Worm (Caenorhabditis elegans) whole organism, L4 larva: Measurements from ENCODE around the gene srsx-11.
A peak's percentile ranks its signal among the peaks of the same experiment; 100 is the strongest.

ENCODE experiments used
- D1046.2 ChIP-seq: fragments of 200-800 bp; sonication (Bioruptor generic); IDR thresholded peaks from 2 replicates; pipeline ENCODE4 v1.3.6; 2022; ENCODE audit warnings: missing genetic modification characterization, missing compliant biosample characterization
- F10B5.3 ChIP-seq: sonication (generic microtip); optimal IDR thresholded peaks from 2 replicates; lab custom pipeline; 2016; ENCODE audit warnings: mild to moderate bottlenecking, missing genetic modification characterization, missing compliant biosample characterization
- F37D6.2 ChIP-seq: sonication (generic microtip); optimal IDR thresholded peaks from 2 replicates; lab custom pipeline; 2016; ENCODE audit warnings: mild to moderate bottlenecking, missing genetic modification characterization, missing compliant biosample characterization
- F44E2.7 ChIP-seq: fragments of 200-800 bp; sonication (Bioruptor generic); IDR thresholded peaks from 2 replicates; pipeline ENCODE4 v2.1.2; 2022; ENCODE audit warnings: missing genetic modification characterization, missing compliant biosample characterization
- R02D3.7 ChIP-seq: fragments of 150-350 bp; sonication (generic microtip); optimal IDR thresholded peaks from 3 replicates; lab custom pipeline; 2014; ENCODE audit warnings: missing biosample characterization, missing genetic modification characterization
- Y105C5A.15 ChIP-seq: fragments of 200-800 bp; sonication (Bioruptor generic); IDR thresholded peaks from 2 replicates; pipeline ENCODE4 v1.3.6; 2022; ENCODE audit warnings: missing genetic modification characterization, missing compliant biosample characterization
- Y5F2A.4 ChIP-seq: fragments of 200-800 bp; sonication (Bioruptor generic); optimal IDR thresholded peaks from 2 replicates; lab custom pipeline; 2018; ENCODE audit warnings: mild to moderate bottlenecking, missing genetic modification characterization, missing compliant biosample characterization
- Y75B8A.6 ChIP-seq: fragments of 200-800 bp; sonication (Bioruptor generic); IDR thresholded peaks from 2 replicates; pipeline ENCODE4 v1.3.6; 2022; ENCODE audit warnings: missing genetic modification reagents, missing genetic modification characterization, missing compliant biosample characterization
- ZK337.2 ChIP-seq: fragments of 200-800 bp; sonication (Bioruptor generic); IDR thresholded peaks from 2 replicates; pipeline ENCODE4 v1.3.6; 2022; ENCODE audit warnings: missing genetic modification reagents, missing genetic modification characterization, missing compliant biosample characterization
- aha-1 ChIP-seq: fragments of 150-350 bp; peaks from one replicate; lab custom pipeline; 2014; ENCODE audit warnings: missing biosample characterization, missing genetic modification characterization
- aly-2 ChIP-seq: sonication (generic microtip); optimal IDR thresholded peaks from 2 replicates; lab custom pipeline; 2018; ENCODE audit warnings: missing biosample characterization, missing genetic modification characterization
- ama-1 ChIP-seq: fragments of 150-350 bp; optimal IDR thresholded peaks from 2 replicates; lab custom pipeline; 2014; ENCODE audit warnings: inconsistent platforms, mixed read lengths
- ceh-44 ChIP-seq: fragments of 200-800 bp; sonication (Bioruptor generic); IDR thresholded peaks from 2 replicates; pipeline ENCODE4 v1.3.6; 2022; ENCODE audit warnings: missing genetic modification reagents, missing genetic modification characterization, missing compliant biosample characterization
- ceh-62 ChIP-seq: sonication (generic microtip); optimal IDR thresholded peaks from 2 replicates; lab custom pipeline; 2017; ENCODE audit warnings: missing biosample characterization, missing genetic modification characterization
- ceh-82 ChIP-seq: sonication (generic microtip); optimal IDR thresholded peaks from 2 replicates; lab custom pipeline; 2017; ENCODE audit warnings: missing biosample characterization, missing genetic modification characterization
- cey-2 ChIP-seq: sonication (generic microtip); optimal IDR thresholded peaks from 3 replicates; lab custom pipeline; 2017; ENCODE audit warnings: missing genetic modification characterization, mild to moderate bottlenecking, missing compliant biosample characterization, antibody characterized with exemption, borderline replicate concordance; ENCODE audit not compliant: insufficient read depth
- ctbp-1 ChIP-seq: fragments of 200-800 bp; sonication (Bioruptor generic); IDR thresholded peaks from 2 replicates; pipeline ENCODE4 v1.3.6; 2022; ENCODE audit warnings: missing genetic modification reagents, missing genetic modification characterization, missing compliant biosample characterization
- daf-19 ChIP-seq: fragments of 200-800 bp; sonication (Bioruptor generic); conservative IDR thresholded peaks from 2 replicates; pipeline ENCODE4 v1.3.6; 2022; ENCODE audit warnings: missing genetic modification characterization, missing compliant biosample characterization
- daf-8 ChIP-seq: fragments of 200-800 bp; sonication (Bioruptor generic); IDR thresholded peaks from 2 replicates; pipeline ENCODE4 v1.3.6; 2022; ENCODE audit warnings: missing genetic modification characterization, missing compliant biosample characterization
- dmd-6 ChIP-seq: fragments of 200-800 bp; sonication (Bioruptor generic); IDR thresholded peaks from 2 replicates; pipeline ENCODE4 v1.3.6; 2022; ENCODE audit warnings: missing genetic modification reagents, missing genetic modification characterization, missing compliant biosample characterization
- dmd-8 ChIP-seq: fragments of 200-800 bp; sonication (Bioruptor generic); IDR thresholded peaks from 2 replicates; pipeline ENCODE4 v1.3.6; 2022; ENCODE audit warnings: missing genetic modification characterization, missing compliant biosample characterization
- dve-1 ChIP-seq: sonication (generic microtip); optimal IDR thresholded peaks from 2 replicates; lab custom pipeline; 2017; ENCODE audit warnings: antibody characterized with exemption, mild to moderate bottlenecking, missing genetic modification characterization, missing compliant biosample characterization; ENCODE audit not compliant: insufficient read depth
- fos-1 ChIP-seq: fragments of 150-350 bp; optimal IDR thresholded peaks from 2 replicates; lab custom pipeline; 2014; ENCODE audit warnings: missing biosample characterization, missing genetic modification characterization
- gei-8 ChIP-seq: fragments of 200-800 bp; sonication (Bioruptor generic); optimal IDR thresholded peaks from 2 replicates; lab custom pipeline; 2018; ENCODE audit warnings: mild to moderate bottlenecking, missing genetic modification characterization, missing compliant biosample characterization
- hif-1 ChIP-seq, 2 experiments: sonication (generic microtip); optimal IDR thresholded peaks; 2 replicates each; lab custom pipeline; 2016 to 2017; ENCODE audit warnings: missing compliant biosample characterization in 2 of 2, missing genetic modification characterization in 2 of 2, missing genetic modification reagents in 2 of 2, missing genotype in 2 of 2, mild to moderate bottlenecking in 1 of 2
- hlh-11 ChIP-seq: fragments of 200-800 bp; sonication (Bioruptor generic); optimal IDR thresholded peaks from 2 replicates; lab custom pipeline; 2018; ENCODE audit warnings: mild to moderate bottlenecking, missing genetic modification characterization, missing compliant biosample characterization
- hmg-1.1 ChIP-seq: fragments of 200-800 bp; sonication (Bioruptor generic); IDR thresholded peaks from 2 replicates; pipeline ENCODE4 v1.3.6; 2022; ENCODE audit warnings: missing genetic modification reagents, missing genetic modification characterization, missing compliant biosample characterization
- lin-15B ChIP-seq: fragments of 150-350 bp; sonication (generic microtip); optimal IDR thresholded peaks from 3 replicates; lab custom pipeline; 2014; ENCODE audit warnings: missing biosample characterization, missing genetic modification characterization
- lir-3 ChIP-seq: sonication (generic microtip); optimal IDR thresholded peaks from 2 replicates; lab custom pipeline; 2016; ENCODE audit warnings: mild to moderate bottlenecking, missing genetic modification characterization, missing compliant biosample characterization
- madf-5 ChIP-seq, 2 experiments: fragments of 200-800 bp; sonication (Bioruptor generic); IDR thresholded peaks; 2 replicates each; pipeline ENCODE4 v1.3.6; 2022; ENCODE audit warnings: missing compliant biosample characterization in 2 of 2, missing genetic modification characterization in 2 of 2
- mxl-2 ChIP-seq: fragments of 200-800 bp; sonication (Bioruptor generic); conservative IDR thresholded peaks from 2 replicates; pipeline ENCODE4 v1.3.6; 2022; ENCODE audit warnings: missing genetic modification reagents, missing genetic modification characterization, missing compliant biosample characterization
- mxl-3 ChIP-seq: fragments of 200-800 bp; sonication (Bioruptor generic); optimal IDR thresholded peaks from 2 replicates; lab custom pipeline; 2018; ENCODE audit warnings: mild to moderate bottlenecking, missing genetic modification characterization, missing compliant biosample characterization
- nhr-10 ChIP-seq: fragments of 150-350 bp; optimal IDR thresholded peaks from 2 replicates; lab custom pipeline; 2014; ENCODE audit warnings: missing biosample characterization, missing genetic modification characterization
- nhr-111 ChIP-seq: fragments of 200-800 bp; sonication (Bioruptor generic); optimal IDR thresholded peaks from 2 replicates; lab custom pipeline; 2018; ENCODE audit warnings: mild to moderate bottlenecking, missing genetic modification characterization, missing compliant biosample characterization
- nhr-237 ChIP-seq: sonication (generic microtip); optimal IDR thresholded peaks from 2 replicates; lab custom pipeline; 2017; ENCODE audit warnings: missing biosample characterization, missing genetic modification characterization
- nhr-41 ChIP-seq: fragments of 200-800 bp; sonication (Bioruptor generic); IDR thresholded peaks from 2 replicates; pipeline ENCODE4 v1.3.6; 2022; ENCODE audit warnings: missing genetic modification reagents, missing genetic modification characterization, missing compliant biosample characterization
- nhr-48 ChIP-seq: sonication (generic microtip); optimal IDR thresholded peaks from 2 replicates; lab custom pipeline; 2016; ENCODE audit warnings: mild to moderate bottlenecking, missing genetic modification characterization, missing compliant biosample characterization
- nhr-6 ChIP-seq: fragments of 150-350 bp; optimal IDR thresholded peaks from 2 replicates; lab custom pipeline; 2014; ENCODE audit warnings: missing biosample characterization, missing genetic modification characterization
- nhr-76 ChIP-seq: fragments of 150-350 bp; optimal IDR thresholded peaks from 2 replicates; lab custom pipeline; 2014; ENCODE audit warnings: missing biosample characterization, missing genetic modification characterization
- php-3 ChIP-seq: fragments of 200-800 bp; sonication (Bioruptor generic); IDR thresholded peaks from 2 replicates; pipeline ENCODE4 v1.3.6; 2022; ENCODE audit warnings: missing genetic modification reagents, missing genetic modification characterization, missing compliant biosample characterization
- rbr-2 ChIP-seq: sonication (generic microtip); optimal IDR thresholded peaks from 2 replicates; lab custom pipeline; 2016; ENCODE audit warnings: missing genotype, missing genetic modification characterization, missing compliant biosample characterization
- sdz-12 ChIP-seq: fragments of 200-800 bp; sonication (Bioruptor generic); optimal IDR thresholded peaks from 2 replicates; lab custom pipeline; 2018; ENCODE audit warnings: mild to moderate bottlenecking, missing genetic modification characterization, missing compliant biosample characterization
- spr-1 ChIP-seq: sonication (generic microtip); optimal IDR thresholded peaks from 2 replicates; lab custom pipeline; 2016; ENCODE audit warnings: mild to moderate bottlenecking, missing genetic modification characterization, missing compliant biosample characterization
- spr-3 ChIP-seq: fragments of 200-800 bp; sonication (Bioruptor generic); optimal IDR thresholded peaks from 2 replicates; lab custom pipeline; 2018; ENCODE audit warnings: mild to moderate bottlenecking, missing genetic modification characterization, missing compliant biosample characterization
- tag-97 ChIP-seq: fragments of 200-800 bp; sonication (Bioruptor generic); IDR thresholded peaks from 2 replicates; pipeline ENCODE4 v1.3.6; 2022; ENCODE audit warnings: missing genetic modification characterization, missing compliant biosample characterization
- unc-39 ChIP-seq: sonication (generic microtip); optimal IDR thresholded peaks from 2 replicates; lab custom pipeline; 2017; ENCODE audit warnings: missing biosample characterization, missing genetic modification characterization
- unc-62 ChIP-seq, 3 experiments: fragments of 150-350 bp in 1 of 3; sonication (generic microtip); optimal IDR thresholded peaks in 2 of 3; peaks in 1 of 3; 1 replicate in 1 of 3; 2 replicates in 2 of 3; lab custom pipeline; 2014 to 2017; ENCODE audit warnings: missing biosample characterization in 3 of 3, missing genetic modification characterization in 3 of 3, missing genetic modification reagents in 3 of 3, missing genotype in 1 of 3
- zag-1 ChIP-seq: fragments of 150-350 bp; optimal IDR thresholded peaks from 2 replicates; lab custom pipeline; 2014; ENCODE audit warnings: missing biosample characterization, missing genetic modification characterization
- zfp-3 ChIP-seq: fragments of 200-800 bp; sonication (Bioruptor generic); conservative IDR thresholded peaks from 2 replicates; pipeline ENCODE4 v1.3.6; 2022; ENCODE audit warnings: missing genetic modification reagents, missing genetic modification characterization, missing compliant biosample characterization
- ztf-11 ChIP-seq: fragments of 150-350 bp; optimal IDR thresholded peaks from 2 replicates; lab custom pipeline; 2014; ENCODE audit warnings: missing biosample characterization, missing genetic modification characterization

Gene srsx-11

ce11 chrV:4979060-4979459 is at the start of gene srsx-11:
TSS of gene srsx-11 (minus strand) at chrV:4979160.
- TF ChIP-seq Y105C5A.15 (GFP tag; lab: Robert Waterston, UW) (no peak), F44E2.7 (GFP tag; lab: Robert Waterston, UW) (no peak), ctbp-1 (GFP tag; lab: Robert Waterston, UW) (no peak), sdz-12 (GFP tag; lab: Kevin White, UChicago) (no peak), unc-39 (no peak), unc-62 (GFP tag; optimal IDR thresholded peaks at IDR 0.05 in 1 of 2; lab: Kevin White, UChicago) (no peak), unc-62 (tag; optimal IDR thresholded peaks at IDR 0.05; lab: Kevin White, UChicago) (no peak), ZK337.2 (GFP tag; lab: Robert Waterston, UW) (no peak), dmd-8 (GFP tag; lab: Robert Waterston, UW) (no peak), madf-5 (GFP tag; IDR thresholded peaks at IDR 0.05; lab: Robert Waterston, UW) (no peak), aha-1 (tag; lab: Kevin White, UChicago) (no peak), spr-1 (no peak), ztf-11 (tag; lab: Kevin White, UChicago) (no peak), Y5F2A.4 (GFP tag; lab: Kevin White, UChicago) (no peak), spr-3 (GFP tag; lab: Kevin White, UChicago) (no peak), hif-1 (tag; optimal IDR thresholded peaks at IDR 0.05; lab: Kevin White, UChicago) (no peak), daf-19 (no peak), rbr-2 (tag; lab: Kevin White, UChicago) (no peak), nhr-41 (GFP tag; lab: Robert Waterston, UW) (no peak), D1046.2 (GFP tag; lab: Robert Waterston, UW) (no peak), hmg-1.1 (no peak)

DNA sequence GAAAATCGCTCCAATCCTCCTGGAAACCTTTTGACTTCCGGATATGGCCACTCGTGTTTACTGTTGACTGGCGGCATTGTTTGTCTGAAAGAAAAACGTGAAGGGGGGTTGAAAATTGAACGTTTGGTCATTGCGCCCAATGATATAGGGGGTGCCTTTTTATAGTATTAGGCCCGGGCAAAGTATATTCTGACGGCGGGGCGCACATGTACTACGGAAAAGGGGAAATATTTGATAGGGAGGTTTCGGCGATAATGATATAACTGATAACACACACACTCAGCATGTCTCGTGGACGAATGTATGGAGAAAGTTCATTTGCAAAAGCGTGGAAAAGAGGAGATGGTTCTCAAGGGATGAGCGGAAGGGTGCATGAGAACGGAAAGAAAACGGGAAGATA is 48.7 kb upstream of the srsx-11 start, which contains the start of gene cpt-4:
TSS of gene cpt-4 (minus strand) at position 84 of the 400 bp plus-strand sequence.
- TF ChIP-seq lir-3 (tag; lab: Kevin White, UChicago): no peak
- TF ChIP-seq dve-1 (tag; lab: Kevin White, UChicago): peak; percentile 48
- TF ChIP-seq aly-2: no peak
- no peak for TF ChIP-seq lin-15B
- TF ChIP-seq dmd-6: peak; percentile 81
- no peak for TF ChIP-seq D1046.2 (GFP tag; lab: Robert Waterston, UW)
- no peak for TF ChIP-seq tag-97 (GFP tag; lab: Robert Waterston, UW)
- no peak for TF ChIP-seq mxl-2 (GFP tag; lab: Robert Waterston, UW)
- no peak for TF ChIP-seq F10B5.3 (tag; lab: Kevin White, UChicago)
- TF ChIP-seq ama-1: no peak
- no peak for TF ChIP-seq nhr-10 (tag; lab: Kevin White, UChicago)
- TF ChIP-seq nhr-6 (tag; lab: Kevin White, UChicago): no peak
- no peak for TF ChIP-seq hmg-1.1
- TF ChIP-seq hlh-11 (tag; lab: Kevin White, UChicago): peak; percentile 83
- no peak for TF ChIP-seq ztf-11 (tag; lab: Kevin White, UChicago)
- peak; percentile 90 for TF ChIP-seq mxl-3 (GFP tag; lab: Kevin White, UChicago)
- no peak for TF ChIP-seq rbr-2 (tag; lab: Kevin White, UChicago)
- no peak for TF ChIP-seq R02D3.7
- TF ChIP-seq nhr-48 (tag; lab: Kevin White, UChicago): peak; percentile 34
- no peak for TF ChIP-seq gei-8 (GFP tag; lab: Kevin White, UChicago)
- TF ChIP-seq ZK337.2 (GFP tag; lab: Robert Waterston, UW): no peak
- TF ChIP-seq daf-8 (GFP tag; lab: Robert Waterston, UW): no peak
- TF ChIP-seq madf-5 (GFP tag; IDR thresholded peaks at IDR 0.05; lab: Robert Waterston, UW): no peak
- no peak for TF ChIP-seq ceh-62 (tag; lab: Kevin White, UChicago)
- no peak for TF ChIP-seq F44E2.7 (GFP tag; lab: Robert Waterston, UW)
- TF ChIP-seq zag-1 (tag; lab: Kevin White, UChicago): no peak
- TF ChIP-seq zfp-3: no peak
- no peak for TF ChIP-seq ceh-44 (GFP tag; lab: Robert Waterston, UW)
- no peak for TF ChIP-seq Y75B8A.6
- no peak for TF ChIP-seq nhr-41 (GFP tag; lab: Robert Waterston, UW)
- TF ChIP-seq F37D6.2 (tag; lab: Kevin White, UChicago): no peak
- no peak for TF ChIP-seq nhr-76
- TF ChIP-seq php-3 (GFP tag; lab: Robert Waterston, UW): peak; percentile 41; the same call in 1 of the 2 replicates
- no peak for TF ChIP-seq spr-3 (GFP tag; lab: Kevin White, UChicago)
- no peak for TF ChIP-seq ceh-82 (tag; lab: Kevin White, UChicago)
- TF ChIP-seq cey-2 (tag; lab: Kevin White, UChicago): no peak
- TF ChIP-seq fos-1 (tag; lab: Kevin White, UChicago): no peak
- TF ChIP-seq nhr-111: no peak
- no peak for TF ChIP-seq nhr-237 (tag; lab: Kevin White, UChicago)
